Worm (Caenorhabditis elegans) whole organism, L4 larva: ENCODE data around the gene clec-241.

Experiments used
- F10B5.3 ChIP-seq: sonication (generic microtip); optimal IDR thresholded peaks from 2 replicates; lab custom pipeline; 2016; ENCODE audit warnings: mild to moderate bottlenecking, missing genetic modification characterization, missing compliant biosample characterization
- F26F4.8 ChIP-seq: fragments of 200-800 bp; sonication (Bioruptor generic); conservative IDR thresholded peaks from 2 replicates; pipeline ENCODE4 v1.3.6; 2022; ENCODE audit warnings: missing genetic modification characterization, missing compliant biosample characterization
- F37D6.2 ChIP-seq: sonication (generic microtip); optimal IDR thresholded peaks from 2 replicates; lab custom pipeline; 2016; ENCODE audit warnings: mild to moderate bottlenecking, missing genetic modification characterization, missing compliant biosample characterization
- F44E2.7 ChIP-seq: fragments of 200-800 bp; sonication (Bioruptor generic); IDR thresholded peaks from 2 replicates; pipeline ENCODE4 v2.1.2; 2022; ENCODE audit warnings: missing genetic modification characterization, missing compliant biosample characterization
- R02D3.7 ChIP-seq: fragments of 150-350 bp; sonication (generic microtip); optimal IDR thresholded peaks from 3 replicates; lab custom pipeline; 2014; ENCODE audit warnings: missing biosample characterization, missing genetic modification characterization
- T26A8.4 ChIP-seq: fragments of 200-800 bp; sonication (Bioruptor generic); IDR thresholded peaks from 2 replicates; pipeline ENCODE4 v1.3.6; 2022; ENCODE audit warnings: missing genetic modification characterization, missing compliant biosample characterization
- Y105C5A.15 ChIP-seq: fragments of 200-800 bp; sonication (Bioruptor generic); IDR thresholded peaks from 2 replicates; pipeline ENCODE4 v1.3.6; 2022; ENCODE audit warnings: missing genetic modification characterization, missing compliant biosample characterization
- Y75B8A.6 ChIP-seq: fragments of 200-800 bp; sonication (Bioruptor generic); IDR thresholded peaks from 2 replicates; pipeline ENCODE4 v1.3.6; 2022; ENCODE audit warnings: missing genetic modification reagents, missing genetic modification characterization, missing compliant biosample characterization
- ZK337.2 ChIP-seq: fragments of 200-800 bp; sonication (Bioruptor generic); IDR thresholded peaks from 2 replicates; pipeline ENCODE4 v1.3.6; 2022; ENCODE audit warnings: missing genetic modification reagents, missing genetic modification characterization, missing compliant biosample characterization
- aly-2 ChIP-seq: sonication (generic microtip); optimal IDR thresholded peaks from 2 replicates; lab custom pipeline; 2018; ENCODE audit warnings: missing biosample characterization, missing genetic modification characterization
- attf-4 ChIP-seq: sonication (generic microtip); optimal IDR thresholded peaks from 3 replicates; lab custom pipeline; 2017; ENCODE audit warnings: missing biosample characterization, missing genetic modification characterization
- ceh-20 ChIP-seq: fragments of 200-800 bp; sonication (Bioruptor generic); IDR thresholded peaks from 2 replicates; pipeline ENCODE4 v1.3.6; 2022; ENCODE audit warnings: missing genetic modification reagents, missing genetic modification characterization, missing compliant biosample characterization
- ceh-28 ChIP-seq: fragments of 150-350 bp; optimal IDR thresholded peaks from 2 replicates; lab custom pipeline; 2014; ENCODE audit warnings: missing biosample characterization, missing genetic modification reagents, missing genetic modification characterization
- ceh-44 ChIP-seq: fragments of 200-800 bp; sonication (Bioruptor generic); IDR thresholded peaks from 2 replicates; pipeline ENCODE4 v1.3.6; 2022; ENCODE audit warnings: missing genetic modification reagents, missing genetic modification characterization, missing compliant biosample characterization
- ceh-62 ChIP-seq: sonication (generic microtip); optimal IDR thresholded peaks from 2 replicates; lab custom pipeline; 2017; ENCODE audit warnings: missing biosample characterization, missing genetic modification characterization
- ces-1 ChIP-seq: fragments of 150-350 bp; sonication (generic microtip); optimal IDR thresholded peaks from 4 replicates; lab custom pipeline; 2014; ENCODE audit warnings: missing biosample characterization, missing genetic modification reagents, missing genetic modification characterization
- cey-2 ChIP-seq: sonication (generic microtip); optimal IDR thresholded peaks from 3 replicates; lab custom pipeline; 2017; ENCODE audit warnings: missing genetic modification characterization, mild to moderate bottlenecking, missing compliant biosample characterization, antibody characterized with exemption, borderline replicate concordance; ENCODE audit not compliant: insufficient read depth
- ctbp-1 ChIP-seq: fragments of 200-800 bp; sonication (Bioruptor generic); IDR thresholded peaks from 2 replicates; pipeline ENCODE4 v1.3.6; 2022; ENCODE audit warnings: missing genetic modification reagents, missing genetic modification characterization, missing compliant biosample characterization
- dmd-6 ChIP-seq: fragments of 200-800 bp; sonication (Bioruptor generic); IDR thresholded peaks from 2 replicates; pipeline ENCODE4 v1.3.6; 2022; ENCODE audit warnings: missing genetic modification reagents, missing genetic modification characterization, missing compliant biosample characterization
- duxl-1 ChIP-seq: sonication (generic microtip); optimal IDR thresholded peaks from 2 replicates; lab custom pipeline; 2016; ENCODE audit warnings: mild to moderate bottlenecking, missing genetic modification characterization, moderate library complexity, missing compliant biosample characterization; ENCODE audit not compliant: poor library complexity
- hif-1 ChIP-seq, 2 experiments: sonication (generic microtip); optimal IDR thresholded peaks; 2 replicates each; lab custom pipeline; 2016 to 2017; ENCODE audit warnings: missing compliant biosample characterization in 2 of 2, missing genetic modification characterization in 2 of 2, missing genetic modification reagents in 2 of 2, missing genotype in 2 of 2, mild to moderate bottlenecking in 1 of 2
- hlh-30 ChIP-seq: sonication (generic microtip); optimal IDR thresholded peaks from 2 replicates; lab custom pipeline; 2017; ENCODE audit warnings: antibody characterized with exemption, mild to moderate bottlenecking, missing genetic modification characterization, missing compliant biosample characterization; ENCODE audit not compliant: insufficient read depth
- hmg-1.1 ChIP-seq: fragments of 200-800 bp; sonication (Bioruptor generic); IDR thresholded peaks from 2 replicates; pipeline ENCODE4 v1.3.6; 2022; ENCODE audit warnings: missing genetic modification reagents, missing genetic modification characterization, missing compliant biosample characterization
- lim-7 ChIP-seq: fragments of 200-800 bp; sonication (Bioruptor generic); IDR thresholded peaks from 2 replicates; pipeline ENCODE4 v1.3.6; 2022; ENCODE audit warnings: missing genetic modification characterization, missing compliant biosample characterization
- lin-13 ChIP-seq: fragments of 150-350 bp; optimal IDR thresholded peaks from 2 replicates; lab custom pipeline; 2014; ENCODE audit warnings: missing biosample characterization, missing genetic modification reagents, missing genetic modification characterization
- lin-29 ChIP-seq: fragments of 200-800 bp; sonication (Bioruptor generic); IDR thresholded peaks from 2 replicates; pipeline ENCODE4 v1.3.6; 2022; ENCODE audit warnings: missing genetic modification reagents, missing genetic modification characterization, missing compliant biosample characterization
- lsy-2 ChIP-seq, 2 experiments: fragments of 150-350 bp in 1 of 2; sonication (generic microtip) in 1 of 2; optimal IDR thresholded peaks; 2 replicates each; lab custom pipeline; 2014 to 2017; ENCODE audit warnings: missing biosample characterization in 2 of 2, missing genetic modification characterization in 2 of 2
- mdl-1 ChIP-seq, 2 experiments: fragments of 150-350 bp in 1 of 2; sonication (generic microtip) in 1 of 2; optimal IDR thresholded peaks; 2 replicates each; lab custom pipeline; 2014 to 2017; ENCODE audit warnings: missing biosample characterization in 2 of 2, missing genetic modification characterization in 2 of 2
- mxl-3 ChIP-seq: fragments of 200-800 bp; sonication (Bioruptor generic); optimal IDR thresholded peaks from 2 replicates; lab custom pipeline; 2018; ENCODE audit warnings: mild to moderate bottlenecking, missing genetic modification characterization, missing compliant biosample characterization
- nhr-102 ChIP-seq: sonication (generic microtip); optimal IDR thresholded peaks from 2 replicates; lab custom pipeline; 2016; ENCODE audit warnings: mild to moderate bottlenecking, missing genetic modification characterization, moderate library complexity, missing compliant biosample characterization
- nhr-25 ChIP-seq: sonication (generic microtip); optimal IDR thresholded peaks from 2 replicates; lab custom pipeline; 2017; ENCODE audit warnings: missing genetic modification characterization, mild to moderate bottlenecking, missing compliant biosample characterization, antibody characterized with exemption, moderate library complexity, borderline replicate concordance; ENCODE audit not compliant: insufficient read depth
- nhr-48 ChIP-seq: sonication (generic microtip); optimal IDR thresholded peaks from 2 replicates; lab custom pipeline; 2016; ENCODE audit warnings: mild to moderate bottlenecking, missing genetic modification characterization, missing compliant biosample characterization
- php-3 ChIP-seq: fragments of 200-800 bp; sonication (Bioruptor generic); IDR thresholded peaks from 2 replicates; pipeline ENCODE4 v1.3.6; 2022; ENCODE audit warnings: missing genetic modification reagents, missing genetic modification characterization, missing compliant biosample characterization
- sdz-12 ChIP-seq: fragments of 200-800 bp; sonication (Bioruptor generic); optimal IDR thresholded peaks from 2 replicates; lab custom pipeline; 2018; ENCODE audit warnings: mild to moderate bottlenecking, missing genetic modification characterization, missing compliant biosample characterization
- spr-3 ChIP-seq: fragments of 200-800 bp; sonication (Bioruptor generic); optimal IDR thresholded peaks from 2 replicates; lab custom pipeline; 2018; ENCODE audit warnings: mild to moderate bottlenecking, missing genetic modification characterization, missing compliant biosample characterization
- tag-97 ChIP-seq: fragments of 200-800 bp; sonication (Bioruptor generic); IDR thresholded peaks from 2 replicates; pipeline ENCODE4 v1.3.6; 2022; ENCODE audit warnings: missing genetic modification characterization, missing compliant biosample characterization
- unc-130 ChIP-seq: sonication (generic microtip); optimal IDR thresholded peaks from 2 replicates; lab custom pipeline; 2016; ENCODE audit warnings: missing genetic modification reagents, missing genetic modification characterization, missing compliant biosample characterization
- unc-39 ChIP-seq: sonication (generic microtip); optimal IDR thresholded peaks from 2 replicates; lab custom pipeline; 2017; ENCODE audit warnings: missing biosample characterization, missing genetic modification characterization
- unc-62 ChIP-seq, 3 experiments: fragments of 150-350 bp in 1 of 3; sonication (generic microtip); optimal IDR thresholded peaks in 2 of 3; peaks in 1 of 3; 1 replicate in 1 of 3; 2 replicates in 2 of 3; lab custom pipeline; 2014 to 2017; ENCODE audit warnings: missing biosample characterization in 3 of 3, missing genetic modification characterization in 3 of 3, missing genetic modification reagents in 3 of 3, missing genotype in 1 of 3
- vab-7 ChIP-seq: fragments of 200-800 bp; sonication (Bioruptor generic); IDR thresholded peaks from 2 replicates; pipeline ENCODE4 v1.3.6; 2022; ENCODE audit warnings: missing genetic modification reagents, missing genetic modification characterization, missing compliant biosample characterization
- zfp-2 ChIP-seq: sonication (generic microtip); optimal IDR thresholded peaks from 2 replicates; lab custom pipeline; 2016; ENCODE audit warnings: mild to moderate bottlenecking, missing genetic modification characterization, missing compliant biosample characterization
- zip-11 ChIP-seq: fragments of 200-800 bp; sonication (Bioruptor generic); IDR thresholded peaks from 2 replicates; pipeline ENCODE4 v1.3.6; 2022; ENCODE audit warnings: missing genetic modification characterization, missing compliant biosample characterization
- zip-2 ChIP-seq: fragments of 150-350 bp; optimal IDR thresholded peaks from 2 replicates; lab custom pipeline; 2014; ENCODE audit warnings: missing biosample characterization, missing genetic modification characterization

Gene clec-241

ce11 chrV:17013232-17013631 lies at the start of gene clec-241:
TSS of gene clec-241 (minus strand) at chrV:17013332.
- TF ChIP-seq hlh-30 = no peak
- no peak for TF ChIP-seq unc-39 (tag; lab: Kevin White, UChicago)
- TF ChIP-seq ceh-44 = no peak
- TF ChIP-seq php-3 (GFP tag; lab: Robert Waterston, UW) = no peak
- TF ChIP-seq hif-1 (tag; optimal IDR thresholded peaks at IDR 0.05; lab: Kevin White, UChicago) = no peak
- no peak for TF ChIP-seq ctbp-1 (GFP tag; lab: Robert Waterston, UW)
- TF ChIP-seq zip-11 (GFP tag; lab: Robert Waterston, UW) = no peak
- TF ChIP-seq tag-97 = no peak
- TF ChIP-seq F10B5.3 = no peak
- no peak for TF ChIP-seq lin-29 (GFP tag; lab: Robert Waterston, UW)
- TF ChIP-seq vab-7 (GFP tag; lab: Robert Waterston, UW) = no peak
- no peak for TF ChIP-seq lim-7 (GFP tag; lab: Robert Waterston, UW)

ce11 chrV:17061585-17061984 lies 48.5 kb upstream of the clec-241 start, which contains the start of gene F28B1.9:
TSS of gene F28B1.9 (plus strand) at chrV:17061885.
- TF ChIP-seq zfp-2 (tag; lab: Kevin White, UChicago) = no peak
- TF ChIP-seq unc-62 (GFP tag; optimal IDR thresholded peaks at IDR 0.05 in 1 of 2; lab: Kevin White, UChicago) = peak in 1 of 2 experiments; percentile 15
- TF ChIP-seq unc-62 (tag; optimal IDR thresholded peaks at IDR 0.05; lab: Kevin White, UChicago) = no peak

ce11 chrV:17059987-17060386 lies 46.9 kb upstream of the clec-241 start, which contains the start of gene sri-66:
TSS of gene sri-66 (plus strand) at chrV:17060287.
- TF ChIP-seq sdz-12 (GFP tag; lab: Kevin White, UChicago) (no peak), cey-2 (tag; lab: Kevin White, UChicago) (no peak), Y75B8A.6 (GFP tag; lab: Robert Waterston, UW) (no peak), ceh-20 (GFP tag; lab: Robert Waterston, UW) (no peak), mxl-3 (no peak), hmg-1.1 (GFP tag; lab: Robert Waterston, UW) (no peak), ceh-44 (no peak), R02D3.7 (tag; lab: Kevin White, UChicago) (no peak), ces-1 (GFP tag; lab: Kevin White, UChicago) (no peak), lsy-2 (tag; optimal IDR thresholded peaks at IDR 0.05; lab: Kevin White, UChicago) (no peak), nhr-102 (tag; lab: Kevin White, UChicago) (no peak)

ce11 chrV:17044500-17044899 lies 31.4 kb upstream of the clec-241 start, which contains the start of gene F28B1.2:
TSS of gene F28B1.2 (plus strand) at chrV:17044800.
- TF ChIP-seq mxl-3 (no peak), dmd-6 (GFP tag; lab: Robert Waterston, UW) (no peak), F44E2.7 (GFP tag; lab: Robert Waterston, UW) (no peak), unc-130 (no peak), ceh-44 (no peak), nhr-25 (tag; lab: Kevin White, UChicago) (no peak), duxl-1 (no peak), ceh-62 (tag; lab: Kevin White, UChicago) (no peak), lin-13 (GFP tag; lab: Kevin White, UChicago) (no peak)

- TF ChIP-seq ceh-20 (GFP tag; lab: Robert Waterston, UW) (no peak), nhr-48 (no peak), ceh-62 (tag; lab: Kevin White, UChicago) (no peak), ZK337.2 (GFP tag; lab: Robert Waterston, UW) (no peak), zip-2 (no peak), F37D6.2 (tag; lab: Kevin White, UChicago) (no peak), T26A8.4 (GFP tag; lab: Robert Waterston, UW) (no peak), mdl-1 (tag; optimal IDR thresholded peaks at IDR 0.05; lab: Kevin White, UChicago) (no peak), ceh-28 (tag; lab: Kevin White, UChicago) (no peak), Y105C5A.15 (GFP tag; lab: Robert Waterston, UW) (no peak), aly-2 (no peak), F26F4.8 (GFP tag; lab: Robert Waterston, UW) (no peak), attf-4 (no peak), zip-11 (GFP tag; lab: Robert Waterston, UW) (no peak), duxl-1 (no peak), hlh-30 (no peak), spr-3 (GFP tag; lab: Kevin White, UChicago) (no peak)
Measured at ce11 chrV:17042263-17042662, 29.1 kb upstream of the clec-241 start, which contains the start of gene hpo-33. TSS of gene hpo-33 (plus strand) at chrV:17042563.
